Worm (Caenorhabditis elegans) whole organism, L1 larva: Measurements from ENCODE around the gene nlp-56.

Experiments
- C04F5.9 ChIP-seq: sonication (generic microtip); optimal IDR thresholded peaks from 2 replicates; lab custom pipeline; 2016; ENCODE audit warnings: missing genetic modification characterization, missing compliant biosample characterization
- F16B12.6 ChIP-seq: fragments of 150-350 bp; optimal IDR thresholded peaks from 2 replicates; lab custom pipeline; 2014; ENCODE audit warnings: missing biosample characterization, missing genetic modification characterization
- Y116A8C.19 ChIP-seq: sonication (generic microtip); optimal IDR thresholded peaks from 2 replicates; lab custom pipeline; 2016; ENCODE audit warnings: missing compliant biosample characterization, missing genetic modification characterization, borderline replicate concordance
- aha-1 ChIP-seq: fragments of 150-350 bp; optimal IDR thresholded peaks from 2 replicates; lab custom pipeline; 2014; ENCODE audit warnings: missing biosample characterization, missing genetic modification characterization
- aly-2 ChIP-seq: fragments of 150-350 bp; optimal IDR thresholded peaks from 2 replicates; lab custom pipeline; 2014; ENCODE audit warnings: missing biosample characterization, missing genetic modification characterization
- ama-1 ChIP-seq: fragments of 150-350 bp; optimal IDR thresholded peaks from 2 replicates; lab custom pipeline; 2014
- blmp-1 ChIP-seq: fragments of 150-350 bp; optimal IDR thresholded peaks from 2 replicates; lab custom pipeline; 2014; ENCODE audit warnings: missing biosample characterization, missing genetic modification characterization
- ceh-63 ChIP-seq: fragments of 200-800 bp; sonication (Bioruptor generic); optimal IDR thresholded peaks from 2 replicates; lab custom pipeline; 2018; ENCODE audit warnings: mild to moderate bottlenecking, missing genetic modification characterization, missing compliant biosample characterization
- ceh-8 ChIP-seq: fragments of 200-800 bp; sonication (Bioruptor generic); optimal IDR thresholded peaks from 2 replicates; lab custom pipeline; 2018; ENCODE audit warnings: mild to moderate bottlenecking, missing genetic modification characterization, moderate library complexity, missing compliant biosample characterization
- ceh-90 ChIP-seq: sonication (generic microtip); optimal IDR thresholded peaks from 2 replicates; lab custom pipeline; 2016; ENCODE audit warnings: missing genetic modification characterization, missing compliant biosample characterization
- dsc-1 ChIP-seq: sonication (generic microtip); optimal IDR thresholded peaks from 2 replicates; lab custom pipeline; 2016; ENCODE audit warnings: mild to moderate bottlenecking, missing genetic modification characterization, missing compliant biosample characterization
- efl-1 ChIP-seq, 4 experiments: fragments of 150-350 bp; optimal IDR thresholded peaks in 3 of 4; peaks in 1 of 4; 1 replicate in 1 of 4; 2 replicates in 3 of 4; lab custom pipeline; 2014; ENCODE audit warnings: missing biosample characterization in 2 of 4, missing genetic modification characterization in 2 of 4, missing genetic modification reagents in 2 of 4
- efl-3 ChIP-seq: fragments of 200-800 bp; sonication (Bioruptor generic); optimal IDR thresholded peaks from 2 replicates; lab custom pipeline; 2018; ENCODE audit warnings: mild to moderate bottlenecking, missing genetic modification characterization, missing compliant biosample characterization
- elt-3 ChIP-seq, 6 experiments: fragments of 150-350 bp in 1 of 6; sonication (generic microtip); optimal IDR thresholded peaks; 2 replicates each; lab custom pipeline; 2017 to 2018; ENCODE audit warnings: missing biosample characterization in 6 of 6, missing genetic modification characterization in 6 of 6, inconsistent platforms in 1 of 6
- fkh-10 ChIP-seq: sonication (generic microtip); optimal IDR thresholded peaks from 2 replicates; lab custom pipeline; 2017; ENCODE audit warnings: missing biosample characterization, missing genetic modification reagents, missing genetic modification characterization
- fkh-8 ChIP-seq: sonication (generic microtip); optimal IDR thresholded peaks from 2 replicates; lab custom pipeline; 2016; ENCODE audit warnings: mild to moderate bottlenecking, missing genetic modification characterization, missing compliant biosample characterization
- fos-1 ChIP-seq: fragments of 150-350 bp; optimal IDR thresholded peaks from 2 replicates; lab custom pipeline; 2014; ENCODE audit warnings: missing biosample characterization, missing genetic modification characterization
- grh-1 ChIP-seq: fragments of 200-800 bp; sonication (Bioruptor generic); IDR thresholded peaks from 2 replicates; pipeline ENCODE4 v1.3.6; 2022; ENCODE audit warnings: missing genetic modification reagents, missing genetic modification characterization, missing compliant biosample characterization
- hpl-2 ChIP-seq: fragments of 150-350 bp; optimal IDR thresholded peaks from 2 replicates; lab custom pipeline; 2014; ENCODE audit warnings: missing biosample characterization, missing genetic modification reagents, missing genetic modification characterization
- isw-1 ChIP-seq: fragments of 200-800 bp; sonication (Bioruptor generic); IDR thresholded peaks from 2 replicates; pipeline ENCODE4 v1.3.6; 2022; ENCODE audit warnings: missing genetic modification characterization, missing compliant biosample characterization
- lin-14 ChIP-seq: fragments of 200-800 bp; sonication (Bioruptor generic); optimal IDR thresholded peaks from 2 replicates; lab custom pipeline; 2018; ENCODE audit warnings: mild to moderate bottlenecking, missing genetic modification characterization, moderate library complexity, missing compliant biosample characterization
- lin-15B ChIP-seq: fragments of 150-350 bp; sonication (generic microtip); optimal IDR thresholded peaks from 3 replicates; lab custom pipeline; 2014; ENCODE audit warnings: missing biosample characterization, missing genetic modification characterization
- lin-35 ChIP-seq, 2 experiments: fragments of 150-350 bp; optimal IDR thresholded peaks; 2 replicates each; lab custom pipeline; 2014; ENCODE audit warnings: missing biosample characterization in 2 of 2, missing genetic modification characterization in 2 of 2, missing genetic modification reagents in 2 of 2
- mef-2 ChIP-seq: fragments of 150-350 bp; optimal IDR thresholded peaks from 2 replicates; lab custom pipeline; 2014; ENCODE audit warnings: missing biosample characterization, missing genetic modification characterization
- mep-1 ChIP-seq: fragments of 150-350 bp; optimal IDR thresholded peaks from 2 replicates; lab custom pipeline; 2014; ENCODE audit warnings: missing biosample characterization, missing genetic modification characterization
- nhr-12 ChIP-seq: sonication (generic microtip); optimal IDR thresholded peaks from 2 replicates; lab custom pipeline; 2017; ENCODE audit warnings: missing biosample characterization, missing genetic modification characterization
- nhr-237 ChIP-seq: fragments of 150-350 bp; optimal IDR thresholded peaks from 2 replicates; lab custom pipeline; 2014; ENCODE audit warnings: missing biosample characterization, missing genetic modification characterization
- nhr-28 ChIP-seq: fragments of 150-350 bp; optimal IDR thresholded peaks from 2 replicates; lab custom pipeline; 2014; ENCODE audit warnings: missing biosample characterization, missing genetic modification characterization
- nhr-76 ChIP-seq: sonication (generic microtip); optimal IDR thresholded peaks from 2 replicates; lab custom pipeline; 2017; ENCODE audit warnings: missing biosample characterization, missing genetic modification characterization
- nhr-77 ChIP-seq: fragments of 150-350 bp; optimal IDR thresholded peaks from 2 replicates; lab custom pipeline; 2014; ENCODE audit warnings: missing biosample characterization, missing genetic modification characterization
- nhr-85 ChIP-seq: sonication (generic microtip); peaks from one replicate; lab custom pipeline; 2016; ENCODE audit warnings: missing genetic modification characterization, inconsistent platforms, missing compliant biosample characterization
- nhr-90 ChIP-seq: sonication (generic microtip); optimal IDR thresholded peaks from 2 replicates; lab custom pipeline; 2016; ENCODE audit warnings: mild to moderate bottlenecking, missing genetic modification characterization, missing compliant biosample characterization; ENCODE audit not compliant: poor library complexity
- pag-3 ChIP-seq: sonication (generic microtip); optimal IDR thresholded peaks from 2 replicates; lab custom pipeline; 2017; ENCODE audit warnings: missing genetic modification characterization, mild to moderate bottlenecking, missing compliant biosample characterization, antibody characterized with exemption, borderline replicate concordance; ENCODE audit not compliant: insufficient read depth
- pax-3 ChIP-seq: fragments of 200-800 bp; sonication (Bioruptor generic); optimal IDR thresholded peaks from 2 replicates; lab custom pipeline; 2018; ENCODE audit warnings: mild to moderate bottlenecking, missing genetic modification characterization, moderate library complexity, missing compliant biosample characterization
- pqm-1 ChIP-seq: sonication (generic microtip); optimal IDR thresholded peaks from 3 replicates; lab custom pipeline; 2017; ENCODE audit warnings: missing biosample characterization, missing genetic modification characterization
- rnt-1 ChIP-seq: sonication (generic microtip); optimal IDR thresholded peaks from 2 replicates; lab custom pipeline; 2016; ENCODE audit warnings: mild to moderate bottlenecking, missing genetic modification characterization, moderate library complexity, missing compliant biosample characterization
- skn-1 ChIP-seq: fragments of 150-350 bp; optimal IDR thresholded peaks from 2 replicates; lab custom pipeline; 2014; ENCODE audit warnings: missing biosample characterization, missing genetic modification characterization
- snpc-4 ChIP-seq: fragments of 150-350 bp; optimal IDR thresholded peaks from 2 replicates; lab custom pipeline; 2014; ENCODE audit warnings: missing biosample characterization, missing genetic modification characterization
- snu-23 ChIP-seq: sonication (generic microtip); optimal IDR thresholded peaks from 2 replicates; lab custom pipeline; 2016; ENCODE audit warnings: missing genetic modification characterization, missing compliant biosample characterization
- sox-4 ChIP-seq: sonication (generic microtip); optimal IDR thresholded peaks from 2 replicates; lab custom pipeline; 2016; ENCODE audit warnings: missing genetic modification characterization, missing compliant biosample characterization
- sup-37 ChIP-seq: fragments of 200-800 bp; sonication (Bioruptor generic); optimal IDR thresholded peaks from 2 replicates; lab custom pipeline; 2018; ENCODE audit warnings: mild to moderate bottlenecking, missing genetic modification characterization, missing compliant biosample characterization
- swsn-7 ChIP-seq: sonication (generic microtip); optimal IDR thresholded peaks from 2 replicates; lab custom pipeline; 2016; ENCODE audit warnings: missing genetic modification characterization, missing compliant biosample characterization
- unc-86 ChIP-seq: sonication (generic microtip); optimal IDR thresholded peaks from 2 replicates; lab custom pipeline; 2016; ENCODE audit warnings: missing genetic modification characterization, missing compliant biosample characterization
- xbp-1 ChIP-seq: sonication (generic microtip); optimal IDR thresholded peaks from 2 replicates; lab custom pipeline; 2016; ENCODE audit warnings: missing genetic modification characterization, missing compliant biosample characterization
- zip-4 ChIP-seq: fragments of 200-800 bp; sonication (Bioruptor generic); optimal IDR thresholded peaks from 2 replicates; lab custom pipeline; 2018; ENCODE audit warnings: mild to moderate bottlenecking, missing genetic modification characterization, moderate library complexity, missing compliant biosample characterization
- ztf-11 ChIP-seq, 2 experiments: sonication (generic microtip); optimal IDR thresholded peaks; 2 replicates each; lab custom pipeline; 2016 to 2017; ENCODE audit warnings: missing genetic modification characterization in 2 of 2, missing biosample characterization in 1 of 2, missing compliant biosample characterization in 1 of 2
- ztf-4 ChIP-seq: fragments of 150-350 bp; optimal IDR thresholded peaks from 2 replicates; lab custom pipeline; 2014; ENCODE audit warnings: missing biosample characterization, missing genetic modification characterization

Gene nlp-56

ce11 chrIV:14792602-14793232, 8.2 kb upstream of the nlp-56 start, which contains the start of gene gdi-1:
TSS of gene gdi-1 (minus strand) at chrIV:14792887.
- TF ChIP-seq xbp-1 (no peak), elt-3 (tag; optimal IDR thresholded peaks at IDR 0.05; lab: Kevin White, UChicago) (no peak), Y116A8C.19 (no peak), ztf-4 (peak; percentile 12), fkh-10 (GFP tag; lab: Kevin White, UChicago) (no peak)
- TF ChIP-seq, all 84 proteins: peak for 1

- TF ChIP-seq nhr-85 (tag; lab: Kevin White, UChicago) (peak; percentile 55), nhr-28 (no peak), pag-3 (no peak), mep-1 (tag; lab: Kevin White, UChicago) (no peak), snu-23 (GFP tag; lab: Kevin White, UChicago) (no peak), efl-3 (GFP tag; lab: Kevin White, UChicago) (no peak), aly-2 (tag; lab: Kevin White, UChicago) (peak; percentile 5), fos-1 (tag; lab: Kevin White, UChicago) (no peak), C04F5.9 (no peak)
- TF ChIP-seq, all 84 proteins: peak for 2
Measured at ce11 chrIV:14790579-14790978, 6.0 kb upstream of the nlp-56 start.

ce11 chrIV:14786374-14787136, 2.0 kb upstream of the nlp-56 start, which contains the start of gene melo-1:
TSS of gene melo-1 (plus strand) at chrIV:14787031.
- TF ChIP-seq skn-1 (tag; lab: Kevin White, UChicago), result peak; percentile 38
- peak; percentile 51 to 66 for TF ChIP-seq lin-35 (GFP tag; optimal IDR thresholded peaks at IDR 0.05; lab: Kevin White, UChicago)
- peak; percentile 43 for TF ChIP-seq blmp-1 (tag; lab: Kevin White, UChicago)
- TF ChIP-seq nhr-77, result no peak
- TF ChIP-seq mef-2 (tag; lab: Kevin White, UChicago), result peak; percentile 17
- no peak for TF ChIP-seq nhr-12
- peak; percentile 30 for TF ChIP-seq rnt-1 (tag; lab: Kevin White, UChicago)
- TF ChIP-seq isw-1, result peak; percentile 28
- no peak for TF ChIP-seq ceh-90
- TF ChIP-seq hpl-2 (GFP tag; lab: Kevin White, UChicago), result no peak
- no peak for TF ChIP-seq grh-1 (GFP tag; lab: Robert Waterston, UW)
- no peak for TF ChIP-seq pax-3
- TF ChIP-seq nhr-237 (tag; lab: Kevin White, UChicago), result no peak
- no peak for TF ChIP-seq ceh-8 (GFP tag; lab: Kevin White, UChicago)
- no peak for TF ChIP-seq ama-1 (lab: Kevin White, UChicago)
- no peak for TF ChIP-seq ztf-11 (tag; optimal IDR thresholded peaks at IDR 0.05; lab: Kevin White, UChicago)
- TF ChIP-seq F16B12.6 (tag; lab: Kevin White, UChicago), result no peak
- TF ChIP-seq pag-3, result no peak
- TF ChIP-seq ceh-63, result no peak
- no peak for TF ChIP-seq fkh-8
- peak; percentile 77 for TF ChIP-seq lin-14
- no peak for TF ChIP-seq lin-15B (tag; lab: Kevin White, UChicago)
- TF ChIP-seq sup-37 (GFP tag; lab: Kevin White, UChicago), result no peak
- TF ChIP-seq swsn-7 (tag; lab: Kevin White, UChicago), result peak; percentile 76
- no peak for TF ChIP-seq unc-86
- TF ChIP-seq aly-2 (tag; lab: Kevin White, UChicago), result peak; percentile 32
- TF ChIP-seq nhr-76 (tag; lab: Kevin White, UChicago), result no peak
- no peak for TF ChIP-seq Y116A8C.19
- TF ChIP-seq snu-23 (GFP tag; lab: Kevin White, UChicago), result peak; percentile 81
- TF ChIP-seq sox-4 (tag; lab: Kevin White, UChicago), result no peak
- TF ChIP-seq zip-4 (GFP tag; lab: Kevin White, UChicago), result no peak
- TF ChIP-seq aha-1 (tag; lab: Kevin White, UChicago), result no peak
- TF ChIP-seq pqm-1 (tag; lab: Kevin White, UChicago), result no peak
- no peak for TF ChIP-seq snpc-4 (tag; lab: Kevin White, UChicago)
- TF ChIP-seq nhr-90 (tag; lab: Kevin White, UChicago), result peak; percentile 26
- TF ChIP-seq ztf-4, result no peak
- no peak for TF ChIP-seq dsc-1
- TF ChIP-seq efl-1 (optimal IDR thresholded peaks at IDR 0.05; lab: Kevin White, UChicago), result peak; percentile 75 to 87
- TF ChIP-seq efl-1 (GFP tag; optimal IDR thresholded peaks at IDR 0.05 in 1 of 2; lab: Kevin White, UChicago), result peak; percentile 46 to 93
